Worm (Caenorhabditis elegans): ENCODE data around the gene phat-5.

The phat-5 gene

DNA sequence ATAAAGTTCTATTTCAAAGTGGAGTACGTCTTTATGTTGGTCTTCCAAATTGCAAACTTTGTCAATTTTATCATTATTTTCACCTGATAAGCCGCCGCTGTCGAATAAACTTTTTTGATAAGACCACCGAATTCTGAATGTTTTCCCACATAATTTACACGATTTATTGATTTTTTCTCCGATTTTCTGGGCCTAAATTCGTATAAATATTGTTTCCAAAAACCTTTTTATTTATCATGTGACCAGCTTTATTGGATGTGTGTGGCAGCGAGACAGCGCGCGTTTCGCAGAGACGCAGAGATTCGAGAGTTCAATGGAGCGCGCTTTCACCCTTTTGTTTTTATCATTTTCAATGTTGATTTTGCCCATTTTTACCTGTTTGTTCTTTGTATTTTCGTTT, 20.7 kb upstream of the phat-5 start (continued):
- TF ChIP-seq nhr-111 (GFP tag; optimal IDR thresholded peaks at IDR 0.05) (no peak), cey-2 (tag; optimal IDR thresholded peaks at IDR 0.05; ENCODE audit: borderline replicate concordance, insufficient read depth) (no peak), F37D6.2 (tag; optimal IDR thresholded peaks at IDR 0.05) (peak; percentile 17), dpl-1 (GFP tag; optimal IDR thresholded peaks at IDR 0.05) (peak; percentile 68), php-3 (GFP tag; IDR thresholded peaks at IDR 0.05) (peak; percentile 63; the same call in 1 of the 2 replicates), lsy-2 (tag; optimal IDR thresholded peaks at IDR 0.05) (peak in 1 of 2 experiments; percentile 87), nhr-77 (tag; optimal IDR thresholded peaks at IDR 0.05) (peak; percentile 59), rbr-2 (tag; optimal IDR thresholded peaks at IDR 0.05) (peak; percentile 75), Y48G9A.11 (GFP tag; IDR thresholded peaks at IDR 0.05) (no peak), mxl-3 (GFP tag; optimal IDR thresholded peaks at IDR 0.05) (peak; percentile 44), zip-2 (tag; optimal IDR thresholded peaks at IDR 0.05) (peak; percentile 21), ceh-20 (GFP tag; IDR thresholded peaks at IDR 0.05) (0 out of 2 replicates have a peak, but pooled peaks have one; percentile 43), ztf-7 (tag; optimal IDR thresholded peaks at IDR 0.05) (no peak)

ce11 chrV:4138688-4139087, 16.4 kb upstream of the phat-5 start, which contains the start of gene lgc-29:
Gene lgc-29 (plus strand): TSS chrV:4138988.
- TF ChIP-seq ceh-62 (tag; optimal IDR thresholded peaks at IDR 0.05) (no peak), php-3 (GFP tag; IDR thresholded peaks at IDR 0.05) (no peak), nhr-10 (tag; optimal IDR thresholded peaks at IDR 0.05) (no peak), skn-1 (tag; optimal IDR thresholded peaks at IDR 0.05) (no peak), unc-39 (tag; optimal IDR thresholded peaks at IDR 0.05) (no peak), rbr-2 (tag; optimal IDR thresholded peaks at IDR 0.05) (no peak), lin-13 (GFP tag; optimal IDR thresholded peaks at IDR 0.05) (no peak), lin-15B (tag; optimal IDR thresholded peaks at IDR 0.05) (no peak)

- no peak for TF ChIP-seq ceh-82 (tag; optimal IDR thresholded peaks at IDR 0.05)
- TF ChIP-seq F26F4.8 (GFP tag; conservative IDR thresholded peaks at IDR 0.05), result no peak
- TF ChIP-seq duxl-1 (tag; optimal IDR thresholded peaks at IDR 0.05; ENCODE audit: poor library complexity), result no peak
- no peak for TF ChIP-seq ceh-62 (tag; optimal IDR thresholded peaks at IDR 0.05)
- TF ChIP-seq nhr-10 (tag; optimal IDR thresholded peaks at IDR 0.05), result no peak
- TF ChIP-seq mes-2 (tag; optimal IDR thresholded peaks at IDR 0.05; ENCODE audit: poor library complexity, severe bottlenecking), result no peak
- no peak for TF ChIP-seq mep-1 (tag; optimal IDR thresholded peaks at IDR 0.05)
- no peak for TF ChIP-seq ZK546.5 (tag; optimal IDR thresholded peaks at IDR 0.05)
- no peak for TF ChIP-seq nhr-48 (tag; optimal IDR thresholded peaks at IDR 0.05)
- TF ChIP-seq nhr-25 (tag; optimal IDR thresholded peaks at IDR 0.05; ENCODE audit: borderline replicate concordance, insufficient read depth), result no peak
- no peak for TF ChIP-seq lir-3 (tag; optimal IDR thresholded peaks at IDR 0.05)
- no peak for TF ChIP-seq arid-1 (GFP tag; conservative IDR thresholded peaks at IDR 0.05)
- TF ChIP-seq lin-39 (tag; optimal IDR thresholded peaks at IDR 0.05), result no peak
- TF ChIP-seq php-3 (GFP tag; IDR thresholded peaks at IDR 0.05), result no peak
- no peak for TF ChIP-seq unc-39 (tag; optimal IDR thresholded peaks at IDR 0.05)
- no peak for TF ChIP-seq madf-9 (GFP tag; conservative IDR thresholded peaks at IDR 0.05)
- TF ChIP-seq fos-1 (tag; optimal IDR thresholded peaks at IDR 0.05), result no peak
- no peak for TF ChIP-seq nhr-41 (GFP tag; IDR thresholded peaks at IDR 0.05)
These were observed 12.4 kb upstream of the phat-5 start, which contains the start of gene lgc-1 for ce11 chrV:4134728-4135127. Gene lgc-1 (plus strand): TSS chrV:4135028.

DNA sequence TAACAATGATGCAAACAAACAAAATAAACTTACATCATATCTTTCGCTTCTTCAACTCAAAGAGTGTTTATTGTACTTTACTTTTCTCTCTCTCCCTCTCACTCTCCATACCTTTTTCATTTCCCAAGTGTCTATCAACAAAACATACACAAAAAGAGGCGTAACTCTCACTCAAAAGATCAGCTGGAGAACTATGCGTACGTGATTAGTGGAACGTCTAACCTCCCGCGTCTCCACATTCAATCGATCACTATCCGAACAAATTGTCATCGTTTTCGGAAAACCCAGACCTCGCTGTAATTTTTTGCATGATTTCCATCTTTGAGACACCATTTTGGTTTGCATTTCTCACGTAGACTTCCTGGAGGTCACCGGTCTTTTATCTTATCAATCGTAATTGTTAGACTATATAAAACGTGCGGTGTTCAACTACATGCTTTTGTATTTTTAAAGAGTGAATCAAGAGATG, 9.2 kb upstream of the phat-5 start, which contains the start of gene nhr-57:
Gene nhr-57, plus strand, starts transcription at position 419 of the 469 bp plus-strand sequence.
- TF ChIP-seq nhr-6 (tag; optimal IDR thresholded peaks at IDR 0.05) (no peak), nhr-48 (tag; optimal IDR thresholded peaks at IDR 0.05) (peak; percentile 91), Y5F2A.4 (GFP tag; optimal IDR thresholded peaks at IDR 0.05) (no peak), skn-1 (tag; optimal IDR thresholded peaks at IDR 0.05) (no peak), nhr-11 (tag; optimal IDR thresholded peaks at IDR 0.05) (peak; percentile 31), jun-1 (tag; optimal IDR thresholded peaks at IDR 0.05) (no peak), hlh-30 (tag; optimal IDR thresholded peaks at IDR 0.05; ENCODE audit: insufficient read depth) (peak; percentile 70), nhr-77 (tag; optimal IDR thresholded peaks at IDR 0.05) (peak; percentile 4), ceh-20 (GFP tag; IDR thresholded peaks at IDR 0.05) (peak; percentile 51; the same call in 1 of the 2 replicates), Y48G9A.11 (GFP tag; IDR thresholded peaks at IDR 0.05) (no peak), nhr-10 (tag; optimal IDR thresholded peaks at IDR 0.05) (peak; percentile 16), lin-15B (tag; optimal IDR thresholded peaks at IDR 0.05) (no peak), ama-1 (optimal IDR thresholded peaks at IDR 0.05) (no peak), ces-1 (GFP tag; optimal IDR thresholded peaks at IDR 0.05) (no peak), ceh-62 (tag; optimal IDR thresholded peaks at IDR 0.05) (no peak), zip-11 (GFP tag; IDR thresholded peaks at IDR 0.05) (no peak), gei-8 (GFP tag; optimal IDR thresholded peaks at IDR 0.05) (peak; percentile 78), ZK337.2 (GFP tag; IDR thresholded peaks at IDR 0.05) (no peak), hmg-1.1 (GFP tag; IDR thresholded peaks at IDR 0.05) (no peak), fos-1 (tag; optimal IDR thresholded peaks at IDR 0.05) (no peak), lin-38 (GFP tag; IDR thresholded peaks at IDR 0.05) (no peak), lsy-2 (tag; optimal IDR thresholded peaks at IDR 0.05) (no peak)
